Fruit fly (Drosophila melanogaster): ENCODE measurements around the gene Spn28F.

The Spn28F gene

dm6 chr2L:8212666-8213270 lies 28.8 kb downstream of the Spn28F start, which contains the start of the genes CG8372 and CG8360 (continued):
- TF ChIP-seq hth (optimal IDR thresholded peaks at IDR 0.05) (no peak), chinmo (GFP tag; IDR thresholded peaks at IDR 0.05; ENCODE audit: partially characterized antibody) (0 out of 4 replicates have a peak, but pooled peaks have one; percentile 73), Vsx1 (GFP tag; optimal IDR thresholded peaks at IDR 0.05) (peak; percentile 96), CG12104 (GFP tag; optimal IDR thresholded peaks at IDR 0.05) (peak; percentile 97), Xbp1 (GFP tag; optimal IDR thresholded peaks at IDR 0.05) (peak; percentile 100), CG4282 (GFP tag; optimal IDR thresholded peaks at IDR 0.05) (peak; percentile 98), amos (GFP tag; IDR thresholded peaks at IDR 0.05; ENCODE audit: partially characterized antibody) (0 out of 2 replicates have a peak, but pooled peaks have one; percentile 26), zen2 (GFP tag; IDR thresholded peaks at IDR 0.05; ENCODE audit: partially characterized antibody) (no peak), unc-4 (GFP tag; IDR thresholded peaks at IDR 0.05; ENCODE audit: partially characterized antibody) (peak; percentile 48; the same call in 1 of the 2 replicates), Asciz (GFP tag; optimal IDR thresholded peaks at IDR 0.05) (peak; percentile 97), Gug (GFP tag; IDR thresholded peaks at IDR 0.05) (peak; percentile 99), CG12391 (tag; optimal IDR thresholded peaks at IDR 0.05) (peak; percentile 99), CG4360 (GFP tag; IDR thresholded peaks at IDR 0.05) (peak; percentile 90), Max (GFP tag; optimal IDR thresholded peaks at IDR 0.05) (peak; percentile 99), CG6683 (GFP tag; optimal IDR thresholded peaks at IDR 0.05) (peak; percentile 95), ap (GFP tag; IDR thresholded peaks at IDR 0.05) (peak; percentile 99), CG13287 (GFP tag; IDR thresholded peaks at IDR 0.05; ENCODE audit: partially characterized antibody) (peak; percentile 75), TFAM (GFP tag; optimal IDR thresholded peaks at IDR 0.05) (peak; percentile 90), CG4404 (GFP tag; IDR thresholded peaks at IDR 0.05) (peak; percentile 99), CG8478 (optimal IDR thresholded peaks at IDR 0.05) (no peak), CG14667 (GFP tag; IDR thresholded peaks at IDR 0.05) (peak; percentile 99), trh (GFP tag; optimal IDR thresholded peaks at IDR 0.05) (peak; percentile 98), corto (GFP tag; optimal IDR thresholded peaks at IDR 0.05) (peak; percentile 99), H15 (GFP tag; IDR thresholded peaks at IDR 0.05) (peak; percentile 99), CG17829 (tag; optimal IDR thresholded peaks at IDR 0.05) (peak; percentile 98), CG3995 (GFP tag; optimal IDR thresholded peaks at IDR 0.05) (peak; percentile 93), Chrac-16 (GFP tag; optimal IDR thresholded peaks at IDR 0.05) (peak; percentile 99), CG6854 (GFP tag; optimal IDR thresholded peaks at IDR 0.05) (peak; percentile 97), phol (tag; optimal IDR thresholded peaks at IDR 0.05) (peak; percentile 99), mam (GFP tag; optimal IDR thresholded peaks at IDR 0.05) (peak; percentile 99), stc (GFP tag; IDR thresholded peaks at IDR 0.05) (peak; percentile 99), Ets65A (GFP tag) (peak; percentile 100), CG31388 (GFP tag; optimal IDR thresholded peaks at IDR 0.05) (peak; percentile 97), CG7372 (GFP tag; IDR thresholded peaks at IDR 0.05) (peak; percentile 99), bab2 (GFP tag; optimal IDR thresholded peaks at IDR 0.05) (peak; percentile 99), maf-S (GFP tag; optimal IDR thresholded peaks at IDR 0.05) (peak; percentile 99), HLH3B (GFP tag; IDR thresholded peaks at IDR 0.05) (peak; percentile 99), CG6254 (GFP tag; optimal IDR thresholded peaks at IDR 0.05) (peak; percentile 96), danr (GFP tag; IDR thresholded peaks at IDR 0.05) (peak; percentile 98), Doc2 (GFP tag; IDR thresholded peaks at IDR 0.05) (peak; percentile 94), Atf-2 (GFP tag; optimal IDR thresholded peaks at IDR 0.05) (peak; percentile 99), pzg (GFP tag; optimal IDR thresholded peaks at IDR 0.05) (peak; percentile 74), CG17186 (GFP tag; optimal IDR thresholded peaks at IDR 0.05) (peak; percentile 95), hb (GFP tag; IDR thresholded peaks at IDR 0.05; ENCODE audit: partially characterized antibody) (0 out of 3 replicates have a peak, but pooled peaks have one; percentile 31), CG2120 (GFP tag; optimal IDR thresholded peaks at IDR 0.05) (peak; percentile 99), chif (GFP tag; optimal IDR thresholded peaks at IDR 0.05) (peak; percentile 99), CG1233 (GFP tag; optimal IDR thresholded peaks at IDR 0.05) (peak; percentile 98), CG11398 (GFP tag; optimal IDR thresholded peaks at IDR 0.05) (peak; percentile 99), NC2β (GFP tag; optimal IDR thresholded peaks at IDR 0.05) (peak; percentile 98)
